Worm (Caenorhabditis elegans): ENCODE results near the gene him-17.

The him-17 gene

ce11 chrV:13173718-13174117 is 2.8 kb upstream of the him-17 start:
- TF ChIP-seq duxl-1 (tag; optimal IDR thresholded peaks at IDR 0.05; ENCODE audit: poor library complexity) (no peak), mxl-3 (GFP tag; optimal IDR thresholded peaks at IDR 0.05) (peak; percentile 9), snpc-4 (tag; optimal IDR thresholded peaks at IDR 0.05) (no peak), arid-1 (GFP tag; conservative IDR thresholded peaks at IDR 0.05) (no peak), hlh-30 (tag; optimal IDR thresholded peaks at IDR 0.05; ENCODE audit: insufficient read depth) (peak; percentile 11), nhr-28 (tag; optimal IDR thresholded peaks at IDR 0.05) (peak; percentile 56), nhr-237 (tag; optimal IDR thresholded peaks at IDR 0.05) (no peak), daf-16 (GFP tag; optimal IDR thresholded peaks at IDR 0.05) (no peak), daf-16 (tag; optimal IDR thresholded peaks at IDR 0.05) (peak; percentile 5), aha-1 (tag) (peak; percentile 53), nhr-41 (GFP tag; IDR thresholded peaks at IDR 0.05) (peak; percentile 27; the same call in 1 of the 2 replicates), php-3 (GFP tag; IDR thresholded peaks at IDR 0.05) (0 out of 2 replicates have a peak, but pooled peaks have one; percentile 15), mdl-1 (tag; optimal IDR thresholded peaks at IDR 0.05) (no peak), ces-1 (GFP tag; optimal IDR thresholded peaks at IDR 0.05) (no peak), dpl-1 (GFP tag; optimal IDR thresholded peaks at IDR 0.05) (no peak), ceh-32 (tag; optimal IDR thresholded peaks at IDR 0.05; ENCODE audit: poor library complexity) (no peak), lin-39 (tag; optimal IDR thresholded peaks at IDR 0.05) (no peak), nhr-77 (tag; optimal IDR thresholded peaks at IDR 0.05) (no peak), lin-29 (GFP tag; IDR thresholded peaks at IDR 0.05) (no peak), nhr-6 (tag; optimal IDR thresholded peaks at IDR 0.05) (no peak), pqm-1 (tag; optimal IDR thresholded peaks at IDR 0.05) (no peak), Y5F2A.4 (GFP tag; optimal IDR thresholded peaks at IDR 0.05) (no peak)

- TF ChIP-seq aha-1 (tag) (peak; percentile 17), unc-62 (GFP tag; optimal IDR thresholded peaks at IDR 0.05 in 1 of 2) (peak in 1 of 2 experiments; percentile 96), unc-62 (tag; optimal IDR thresholded peaks at IDR 0.05) (no peak), D1046.2 (GFP tag; IDR thresholded peaks at IDR 0.05) (no peak)
Observed at ce11 chrV:13176814-13177213, 303 bp downstream of the him-17 start.

- TF ChIP-seq fkh-10 (GFP tag; optimal IDR thresholded peaks at IDR 0.05): no peak
- peak in 1 of 2 experiments; percentile 95 for TF ChIP-seq unc-62 (GFP tag; optimal IDR thresholded peaks at IDR 0.05 in 1 of 2)
- no peak for TF ChIP-seq unc-62 (tag; optimal IDR thresholded peaks at IDR 0.05)
- peak; percentile 52 for TF ChIP-seq ama-1 (optimal IDR thresholded peaks at IDR 0.05)
Observed at ce11 chrV:13179986-13180591, 3.6 kb downstream of the him-17 start, which contains the start of gene cni-1. Gene cni-1 (plus strand): TSS chrV:13180330.

- TF ChIP-seq aha-1 (tag): peak; percentile 77
- no peak for TF ChIP-seq aly-2 (tag; optimal IDR thresholded peaks at IDR 0.05)
Observed at ce11 chrV:13181450-13181849, 4.9 kb downstream of the him-17 start.

ce11 chrV:13184137-13184536 is 7.6 kb downstream of the him-17 start, which contains the start of gene T09E8.4:
Gene T09E8.4 (minus strand): TSS chrV:13184237.
- TF ChIP-seq mdl-1 (tag; optimal IDR thresholded peaks at IDR 0.05) (no peak), Y5F2A.4 (GFP tag; optimal IDR thresholded peaks at IDR 0.05) (no peak), cey-2 (tag; optimal IDR thresholded peaks at IDR 0.05; ENCODE audit: borderline replicate concordance, insufficient read depth) (no peak), lin-15B (tag; optimal IDR thresholded peaks at IDR 0.05) (no peak), pha-4 (GFP tag; IDR thresholded peaks at IDR 0.05) (no peak), pha-4 (tag; optimal IDR thresholded peaks at IDR 0.05) (no peak), nhr-111 (GFP tag; optimal IDR thresholded peaks at IDR 0.05) (no peak), Y75B8A.6 (GFP tag; IDR thresholded peaks at IDR 0.05) (no peak), unc-130 (GFP tag; optimal IDR thresholded peaks at IDR 0.05) (no peak), lin-39 (tag; optimal IDR thresholded peaks at IDR 0.05) (no peak), ama-1 (optimal IDR thresholded peaks at IDR 0.05) (no peak), skn-1 (tag; optimal IDR thresholded peaks at IDR 0.05) (no peak), nhr-41 (GFP tag; IDR thresholded peaks at IDR 0.05) (no peak), unc-39 (tag; optimal IDR thresholded peaks at IDR 0.05) (no peak), zag-1 (tag; optimal IDR thresholded peaks at IDR 0.05) (no peak), mxl-3 (GFP tag; optimal IDR thresholded peaks at IDR 0.05) (no peak), hlh-30 (tag; optimal IDR thresholded peaks at IDR 0.05; ENCODE audit: insufficient read depth) (no peak), zip-11 (GFP tag; IDR thresholded peaks at IDR 0.05) (no peak), nhr-76 (tag; optimal IDR thresholded peaks at IDR 0.05) (no peak), set-16 (GFP tag; IDR thresholded peaks at IDR 0.05) (no peak)

All from whole organism, L4 larva.